Fruit fly (Drosophila melanogaster): ENCODE results near the gene Rheb.

The Rheb gene

dm6 chr3R:5568590-5568989, at the start of gene Rheb, which contains the start of gene CG2931:
Gene Rheb (plus strand): TSS chr3R:5568921.
Gene CG2931 (minus strand): TSS chr3R:5568615.
- TF ChIP-seq CG8478 (optimal IDR thresholded peaks at IDR 0.05), result no peak

DNA sequence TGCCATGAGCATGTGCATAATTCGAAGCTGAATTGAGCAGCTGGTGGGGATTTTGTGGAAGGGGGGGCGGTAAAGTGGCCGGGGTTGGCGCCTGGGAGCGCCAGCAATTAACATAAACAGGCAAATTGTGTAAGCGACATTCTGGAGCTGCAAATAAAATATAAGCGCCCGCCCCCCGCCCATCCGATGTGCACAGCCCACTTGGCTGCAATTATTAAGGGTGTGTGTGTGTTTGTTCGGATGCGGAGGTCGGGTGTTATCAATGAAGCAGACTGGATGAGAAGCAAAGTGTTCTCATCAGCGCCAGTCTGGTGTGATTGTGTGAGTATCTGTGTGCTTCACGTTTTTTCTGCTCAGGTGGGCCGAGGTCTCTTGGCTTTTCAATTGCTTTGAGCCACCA, 48.9 kb upstream of the Rheb start:
- TF ChIP-seq psq (optimal IDR thresholded peaks at IDR 0.05), result no peak

DNA sequence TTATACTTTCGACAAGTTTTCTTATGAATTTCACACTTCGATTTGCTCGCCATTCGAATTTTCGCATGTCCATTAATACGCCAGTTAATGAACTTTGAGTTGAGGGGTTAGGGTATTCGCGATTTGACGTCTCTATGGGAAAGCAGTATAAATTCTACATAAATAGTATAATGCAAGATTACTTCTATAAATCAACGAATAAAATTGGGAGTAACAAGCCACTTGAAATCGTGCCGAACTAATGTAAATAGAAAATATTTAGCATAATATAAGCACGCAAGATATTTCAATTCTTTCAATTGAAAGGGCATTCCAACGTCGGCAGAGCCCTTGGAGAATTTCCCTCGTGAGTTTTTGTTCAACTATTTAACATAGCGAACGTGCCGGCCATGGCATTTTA, 48.2 kb upstream of the Rheb start:
- no peak for TF ChIP-seq pan (optimal IDR thresholded peaks at IDR 0.05)
- no peak for TF ChIP-seq Dll (optimal IDR thresholded peaks at IDR 0.05)
- TF ChIP-seq CG8478 (optimal IDR thresholded peaks at IDR 0.05), result no peak
- no peak for TF ChIP-seq usp (GFP tag; optimal IDR thresholded peaks at IDR 0.05)
- no peak for TF ChIP-seq psq (optimal IDR thresholded peaks at IDR 0.05)
- TF ChIP-seq EcR (GFP tag; optimal IDR thresholded peaks at IDR 0.05), result no peak

DNA sequence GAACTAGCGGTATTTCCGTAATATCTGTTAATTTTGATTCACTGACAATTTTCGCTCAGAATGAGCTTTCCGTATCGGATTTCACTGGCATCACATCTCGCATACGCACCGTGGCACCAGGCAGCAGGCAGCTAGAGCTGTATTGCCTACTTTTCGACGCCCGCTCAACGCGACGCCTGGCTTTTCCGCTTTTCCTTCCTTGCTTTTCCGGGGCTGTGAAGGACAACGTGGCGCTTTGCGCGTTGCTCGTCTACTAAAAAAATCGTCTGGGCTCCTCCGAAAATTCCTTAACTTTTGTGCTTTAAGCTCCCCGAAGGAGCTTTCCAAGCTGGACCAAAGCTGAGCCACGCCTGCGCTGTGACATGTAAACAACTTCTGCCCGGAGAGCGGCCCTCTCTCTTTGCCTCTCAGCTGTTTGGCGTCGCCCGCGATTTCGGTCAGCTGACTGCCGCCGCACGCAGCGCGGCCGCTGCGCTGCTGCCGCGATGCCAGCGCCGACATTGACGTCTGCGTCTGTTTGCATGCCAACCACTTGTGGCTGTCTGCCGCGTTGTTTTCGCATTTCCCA, 45.6 kb upstream of the Rheb start, which contains the start of the genes CG43845 and Nmdar1:
Gene CG43845, minus strand, starts transcription at position 51 of the 568 bp plus-strand sequence.
Gene Nmdar1, minus strand, starts transcription at position 259 of the 568 bp plus-strand sequence.
- TF ChIP-seq Dll (optimal IDR thresholded peaks at IDR 0.05), result no peak
- TF ChIP-seq usp (GFP tag; optimal IDR thresholded peaks at IDR 0.05), result no peak
- TF ChIP-seq psq (optimal IDR thresholded peaks at IDR 0.05), result no peak
- no peak for TF ChIP-seq EcR (GFP tag; optimal IDR thresholded peaks at IDR 0.05)
- no peak for TF ChIP-seq CG8478 (optimal IDR thresholded peaks at IDR 0.05)
- TF ChIP-seq pan (optimal IDR thresholded peaks at IDR 0.05), result no peak

DNA sequence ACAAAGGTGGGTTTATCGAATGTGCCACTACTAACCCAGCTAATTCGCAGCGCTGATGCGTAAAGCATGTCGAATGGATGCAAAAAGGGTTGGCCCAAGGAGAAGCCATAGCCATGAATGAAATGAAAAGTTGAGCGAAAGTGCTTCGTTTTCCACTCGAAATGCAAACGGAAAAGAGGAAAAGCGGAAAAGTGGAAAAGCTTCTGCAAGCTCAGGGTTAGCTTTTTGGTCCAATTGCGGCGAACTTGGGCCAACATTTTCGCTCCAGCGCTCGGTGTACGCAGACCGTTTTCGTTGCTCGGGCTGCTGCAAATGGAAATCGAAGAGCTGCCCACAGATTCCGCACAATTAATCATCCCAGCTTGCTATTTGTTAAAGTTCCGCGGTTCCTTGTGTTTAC, 43.9 kb upstream of the Rheb start:
- TF ChIP-seq EcR (GFP tag; optimal IDR thresholded peaks at IDR 0.05) (no peak), CG8478 (optimal IDR thresholded peaks at IDR 0.05) (no peak), pan (optimal IDR thresholded peaks at IDR 0.05) (no peak), Dll (optimal IDR thresholded peaks at IDR 0.05) (no peak), usp (GFP tag; optimal IDR thresholded peaks at IDR 0.05) (no peak), psq (optimal IDR thresholded peaks at IDR 0.05) (no peak)

- TF ChIP-seq CG8478 (optimal IDR thresholded peaks at IDR 0.05) (no peak), EcR (GFP tag; optimal IDR thresholded peaks at IDR 0.05) (no peak), Dll (optimal IDR thresholded peaks at IDR 0.05) (no peak), usp (GFP tag; optimal IDR thresholded peaks at IDR 0.05) (no peak), psq (optimal IDR thresholded peaks at IDR 0.05) (no peak), pan (optimal IDR thresholded peaks at IDR 0.05) (no peak)
Measured at dm6 chr3R:5527563-5527962, 41.2 kb upstream of the Rheb start.

DNA sequence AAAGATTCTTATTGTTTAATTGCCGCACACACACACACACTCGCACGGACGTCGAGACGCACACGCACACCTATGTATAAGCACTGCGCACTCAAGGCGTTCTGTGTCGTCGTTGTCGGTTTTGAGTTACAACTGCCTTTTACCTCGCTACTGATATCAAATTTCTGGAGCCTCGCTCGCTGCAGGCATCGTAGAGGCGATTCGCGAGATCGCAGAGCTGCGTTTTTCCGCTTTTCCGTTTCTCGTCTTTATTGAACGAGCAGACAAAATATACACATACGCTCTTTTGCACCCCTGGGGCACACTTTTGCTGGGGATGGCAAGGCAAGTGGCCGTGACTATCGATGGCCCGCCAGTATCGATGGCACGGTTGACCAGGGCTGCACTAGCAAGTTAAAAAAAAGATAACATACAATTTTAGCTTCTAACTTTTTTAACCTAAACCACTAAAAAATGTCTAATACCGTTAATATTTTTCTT, 21.2 kb upstream of the Rheb start, which contains the start of gene CG2519:
Gene CG2519, minus strand, starts transcription at position 312 of the 480 bp plus-strand sequence.
- no peak for TF ChIP-seq Dll (optimal IDR thresholded peaks at IDR 0.05)
- TF ChIP-seq EcR (GFP tag; optimal IDR thresholded peaks at IDR 0.05), result no peak
- no peak for TF ChIP-seq CG8478 (optimal IDR thresholded peaks at IDR 0.05)
- no peak for TF ChIP-seq psq (optimal IDR thresholded peaks at IDR 0.05)
- TF ChIP-seq usp (GFP tag; optimal IDR thresholded peaks at IDR 0.05), result no peak
- TF ChIP-seq pan (optimal IDR thresholded peaks at IDR 0.05), result no peak

DNA sequence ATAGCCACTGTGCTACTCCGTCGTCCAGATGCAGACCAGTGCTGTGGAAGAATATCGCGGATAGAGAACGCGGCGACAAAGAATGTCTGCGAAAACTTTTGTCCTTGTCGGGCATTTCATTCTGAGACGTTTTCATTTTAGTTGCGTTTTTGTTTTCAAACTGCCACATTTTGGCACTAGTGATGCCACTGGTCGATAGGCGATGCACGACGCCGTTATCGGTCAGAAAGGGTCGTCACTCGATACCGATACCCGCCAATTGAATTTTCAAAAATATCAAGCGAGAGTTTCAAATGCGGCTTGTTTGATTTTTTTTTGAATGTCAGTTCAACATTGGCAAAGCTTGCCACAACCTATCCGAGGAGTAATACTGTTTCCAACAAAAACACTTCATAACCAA, 18.3 kb upstream of the Rheb start:
- TF ChIP-seq pan (optimal IDR thresholded peaks at IDR 0.05) (no peak), psq (optimal IDR thresholded peaks at IDR 0.05) (no peak), CG8478 (optimal IDR thresholded peaks at IDR 0.05) (no peak), usp (GFP tag; optimal IDR thresholded peaks at IDR 0.05) (no peak)

DNA sequence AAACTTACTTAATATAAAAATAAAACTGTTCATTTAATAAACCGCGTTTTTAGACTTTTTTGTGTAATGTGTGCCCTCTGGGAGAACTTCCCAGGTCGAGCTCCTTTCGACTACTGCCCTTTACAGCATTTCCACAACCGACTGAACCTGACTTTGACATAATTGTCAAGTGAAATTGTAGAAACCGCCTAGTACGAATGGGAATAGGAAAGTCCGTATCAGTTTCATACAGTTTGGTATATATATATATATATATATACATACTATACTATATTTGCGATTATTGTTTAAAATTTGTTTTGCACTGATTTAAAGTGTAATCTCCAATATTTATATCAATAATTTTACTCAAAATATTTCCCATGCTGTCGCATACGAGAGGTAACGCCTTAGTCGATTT, 17.7 kb upstream of the Rheb start, which contains the start of gene mia:
Gene mia, minus strand, starts transcription at position 101 of the 400 bp plus-strand sequence.
- TF ChIP-seq CG8478 (optimal IDR thresholded peaks at IDR 0.05) (no peak), EcR (GFP tag; optimal IDR thresholded peaks at IDR 0.05) (no peak), pan (optimal IDR thresholded peaks at IDR 0.05) (no peak), psq (optimal IDR thresholded peaks at IDR 0.05) (no peak), usp (GFP tag; optimal IDR thresholded peaks at IDR 0.05) (no peak), Dll (optimal IDR thresholded peaks at IDR 0.05) (no peak)

- TF ChIP-seq Dll (optimal IDR thresholded peaks at IDR 0.05) (no peak), psq (optimal IDR thresholded peaks at IDR 0.05) (no peak), usp (GFP tag; optimal IDR thresholded peaks at IDR 0.05) (no peak), CG8478 (optimal IDR thresholded peaks at IDR 0.05) (no peak), pan (optimal IDR thresholded peaks at IDR 0.05) (no peak), EcR (GFP tag; optimal IDR thresholded peaks at IDR 0.05) (no peak)
Measured at dm6 chr3R:5551593-5551992, 17.1 kb upstream of the Rheb start.

dm6 chr3R:5554082-5554481, 14.6 kb upstream of the Rheb start, which contains the start of gene Pcmt:
Gene Pcmt (minus strand): TSS chr3R:5554316.
- TF ChIP-seq EcR (GFP tag; optimal IDR thresholded peaks at IDR 0.05) (no peak), CG8478 (optimal IDR thresholded peaks at IDR 0.05) (no peak), usp (GFP tag; optimal IDR thresholded peaks at IDR 0.05) (no peak), psq (optimal IDR thresholded peaks at IDR 0.05) (no peak), Dll (optimal IDR thresholded peaks at IDR 0.05) (no peak), pan (optimal IDR thresholded peaks at IDR 0.05) (no peak)

dm6 chr3R:5554852-5555251, 13.9 kb upstream of the Rheb start, which contains the start of gene Snm1:
Gene Snm1 (plus strand): TSS chr3R:5555084.
- TF ChIP-seq pan (optimal IDR thresholded peaks at IDR 0.05) (no peak), EcR (GFP tag; optimal IDR thresholded peaks at IDR 0.05) (no peak), psq (optimal IDR thresholded peaks at IDR 0.05) (no peak), CG8478 (optimal IDR thresholded peaks at IDR 0.05) (no peak), Dll (optimal IDR thresholded peaks at IDR 0.05) (no peak), usp (GFP tag; optimal IDR thresholded peaks at IDR 0.05) (no peak)

DNA sequence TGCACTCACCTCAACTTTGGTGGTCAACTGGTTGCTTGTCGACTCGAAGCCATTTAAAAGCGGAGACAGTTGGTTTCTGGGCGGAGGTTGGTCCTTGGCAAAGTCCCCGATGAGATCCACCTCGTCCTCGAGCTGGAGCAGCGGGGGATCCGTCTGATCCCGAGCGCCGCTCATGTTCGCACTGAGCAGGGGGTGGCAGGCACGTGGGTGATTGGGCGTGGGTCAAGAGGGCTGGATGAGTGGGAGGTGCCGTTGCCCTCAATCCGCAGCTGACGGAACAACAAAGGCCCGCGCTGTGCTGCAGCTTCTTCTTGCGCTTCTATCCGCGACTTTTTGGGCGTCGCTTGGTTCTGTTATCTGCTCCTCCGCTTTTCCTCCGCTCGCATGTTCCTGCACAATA, 5.8 kb upstream of the Rheb start:
- TF ChIP-seq usp (GFP tag; optimal IDR thresholded peaks at IDR 0.05) (no peak), Dll (optimal IDR thresholded peaks at IDR 0.05) (no peak), CG8478 (optimal IDR thresholded peaks at IDR 0.05) (no peak), EcR (GFP tag; optimal IDR thresholded peaks at IDR 0.05) (no peak), psq (optimal IDR thresholded peaks at IDR 0.05) (no peak)
